Fruit fly (Drosophila melanogaster) whole organism, embryonic: Measurements from ENCODE around the gene Prp3.

Experiments used
- Atf-2 ChIP-seq: fragments of 200-800 bp; sonication (Bioruptor generic); optimal IDR thresholded peaks from 2 replicates; lab custom pipeline; 2016; ENCODE audit warnings: missing biosample characterization, missing genetic modification characterization
- Atf6 ChIP-seq: fragments of 200-800 bp; sonication (Bioruptor generic); IDR thresholded peaks from 2 replicates; pipeline ENCODE4 v1.3.6; 2022; ENCODE audit warnings: missing biosample characterization, missing genetic modification characterization
- CG10209 ChIP-seq: fragments of 200-800 bp; sonication (Bioruptor generic); optimal IDR thresholded peaks from 3 replicates; lab custom pipeline; 2017; ENCODE audit warnings: missing biosample characterization, mild to moderate bottlenecking, missing genetic modification characterization, missing genetic modification reagents
- CG11247 ChIP-seq: fragments of 200-800 bp; sonication (Bioruptor generic); IDR thresholded peaks from 2 replicates; pipeline ENCODE4 v1.3.6; 2022; ENCODE audit warnings: missing biosample characterization, missing genetic modification characterization
- CG12219 ChIP-seq: fragments of 200-800 bp; sonication (Bioruptor generic); optimal IDR thresholded peaks from 3 replicates; lab custom pipeline; 2018; ENCODE audit warnings: missing biosample characterization, mild to moderate bottlenecking, missing genetic modification characterization
- CG12299 ChIP-seq: fragments of 200-800 bp; sonication (Bioruptor generic); optimal IDR thresholded peaks from 2 replicates; lab custom pipeline; 2018; ENCODE audit warnings: missing biosample characterization, mild to moderate bottlenecking, missing genetic modification characterization
- CG1233 ChIP-seq: fragments of 200-800 bp; sonication (Bioruptor generic); optimal IDR thresholded peaks from 4 replicates; lab custom pipeline; 2018; ENCODE audit warnings: missing biosample characterization, mild to moderate bottlenecking, missing genetic modification characterization
- CG13624 ChIP-seq: fragments of 200-800 bp; sonication (Bioruptor generic); optimal IDR thresholded peaks from 2 replicates; lab custom pipeline; 2016; ENCODE audit warnings: missing biosample characterization, missing genetic modification characterization
- CG14667 ChIP-seq: fragments of 200-800 bp; sonication (Bioruptor generic); IDR thresholded peaks from 2 replicates; pipeline ENCODE4 v1.3.6; 2022; ENCODE audit warnings: missing biosample characterization, missing genetic modification characterization
- CG15514 ChIP-seq: fragments of 200-800 bp; sonication (Bioruptor generic); optimal IDR thresholded peaks from 3 replicates; lab custom pipeline; 2017; ENCODE audit warnings: missing biosample characterization, missing genetic modification characterization, mild to moderate bottlenecking, moderate library complexity, missing genetic modification reagents
- CG16813 ChIP-seq: fragments of 200-800 bp; sonication (Bioruptor generic); IDR thresholded peaks from 3 replicates; pipeline ENCODE4 v1.3.6; 2022; ENCODE audit warnings: missing biosample characterization, missing genetic modification characterization; ENCODE audit not compliant: partially characterized antibody
- CG17328 ChIP-seq: fragments of 200-800 bp; sonication (Bioruptor generic); IDR thresholded peaks from 2 replicates; pipeline ENCODE4 v1.3.6; 2022; ENCODE audit warnings: missing biosample characterization, missing genetic modification characterization
- CG17361 ChIP-seq: fragments of 200-800 bp; sonication (Bioruptor generic); IDR thresholded peaks from 3 replicates; pipeline ENCODE4 v1.3.6; 2022; ENCODE audit warnings: missing biosample characterization, missing genetic modification characterization
- CG2129 ChIP-seq: fragments of 200-800 bp; sonication (Bioruptor generic); IDR thresholded peaks from 2 replicates; pipeline ENCODE4 v1.3.6; 2022; ENCODE audit warnings: missing biosample characterization, missing genetic modification characterization; ENCODE audit not compliant: partially characterized antibody
- CG31224 ChIP-seq: fragments of 200-800 bp; sonication (Bioruptor generic); IDR thresholded peaks from 2 replicates; pipeline ENCODE4 v1.3.6; 2022; ENCODE audit warnings: missing biosample characterization, missing genetic modification characterization
- CG34376 ChIP-seq: fragments of 200-800 bp; sonication (Bioruptor generic); optimal IDR thresholded peaks from 2 replicates; lab custom pipeline; 2018; ENCODE audit warnings: missing biosample characterization, mild to moderate bottlenecking, missing genetic modification characterization
- CG6254 ChIP-seq: fragments of 200-800 bp; sonication (Bioruptor generic); optimal IDR thresholded peaks from 3 replicates; lab custom pipeline; 2017; ENCODE audit warnings: mild to moderate bottlenecking, missing biosample characterization, missing genetic modification reagents, missing genetic modification characterization
- CG6791 ChIP-seq: fragments of 200-800 bp; sonication (Bioruptor generic); IDR thresholded peaks from 3 replicates; pipeline ENCODE4 v1.3.6; 2022; ENCODE audit warnings: missing biosample characterization, missing genetic modification characterization; ENCODE audit not compliant: partially characterized antibody
- CG6854 ChIP-seq: fragments of 200-800 bp; sonication (Bioruptor generic); optimal IDR thresholded peaks from 3 replicates; lab custom pipeline; 2017; ENCODE audit warnings: missing biosample characterization, mild to moderate bottlenecking, missing genetic modification characterization
- CG7372 ChIP-seq: fragments of 200-800 bp; sonication (Bioruptor generic); IDR thresholded peaks from 2 replicates; pipeline ENCODE4 v1.3.6; 2022; ENCODE audit warnings: missing biosample characterization, missing genetic modification characterization
- CG8290 ChIP-seq, 3 experiments: fragments of 200-800 bp; sonication (Bioruptor generic); optimal IDR thresholded peaks; 2 replicates each; lab custom pipeline; 2016 to 2019; ENCODE audit warnings: missing biosample characterization in 3 of 3, missing genetic modification characterization in 3 of 3, mild to moderate bottlenecking in 2 of 3, moderate library complexity in 1 of 3
- Deaf1 ChIP-seq: fragments of 200-800 bp; optimal IDR thresholded peaks from 3 replicates; lab custom pipeline; 2019; ENCODE audit warnings: missing biosample characterization, mild to moderate bottlenecking, missing genetic modification characterization, moderate library complexity
- Dek ChIP-seq: fragments of 200-800 bp; sonication (Bioruptor generic); optimal IDR thresholded peaks from 3 replicates; lab custom pipeline; 2019; ENCODE audit warnings: missing biosample characterization, mild to moderate bottlenecking, missing genetic modification characterization, moderate library complexity
- ERR ChIP-seq: fragments of 200-800 bp; sonication (Bioruptor generic); optimal IDR thresholded peaks from 2 replicates; lab custom pipeline; 2016; ENCODE audit warnings: missing biosample characterization, missing genetic modification characterization
- GATAe ChIP-seq: fragments of 200-800 bp; sonication (Bioruptor generic); conservative IDR thresholded peaks from 2 replicates; pipeline ENCODE4 v1.3.6; 2022; ENCODE audit warnings: missing biosample characterization, missing genetic modification characterization
- Hr78 ChIP-seq, 2 experiments: fragments of 200-800 bp in 1 of 2; fragments of >200 bp in 1 of 2; sonication (Bioruptor generic) in 1 of 2; optimal IDR thresholded peaks; 2 replicates each; lab custom pipeline; 2017 to 2019; ENCODE audit warnings: missing biosample characterization in 2 of 2, missing genetic modification characterization in 2 of 2, mild to moderate bottlenecking in 1 of 2, moderate library complexity in 1 of 2
- Jarid2 ChIP-seq: fragments of 200-800 bp; sonication (Bioruptor generic); optimal IDR thresholded peaks from 3 replicates; lab custom pipeline; 2017; ENCODE audit warnings: mild to moderate bottlenecking, missing biosample characterization, missing genetic modification reagents, missing genetic modification characterization
- Kr ChIP-seq: fragments of 200-800 bp; sonication (Bioruptor generic); optimal IDR thresholded peaks from 2 replicates; lab custom pipeline; 2017; ENCODE audit warnings: missing biosample characterization, mild to moderate bottlenecking, missing genetic modification characterization
- MBD-R2 ChIP-seq: fragments of 200-800 bp; sonication (Bioruptor generic); IDR thresholded peaks from 2 replicates; pipeline ENCODE4 v1.3.6; 2022; ENCODE audit warnings: missing biosample characterization, missing genetic modification characterization
- Mad ChIP-seq: fragments of 200-800 bp; sonication (Bioruptor generic); optimal IDR thresholded peaks from 2 replicates; lab custom pipeline; 2016; ENCODE audit warnings: missing biosample characterization, missing genetic modification characterization
- Med ChIP-seq: fragments of 200-800 bp; sonication (Bioruptor generic); peaks from one replicate; lab custom pipeline; 2016; ENCODE audit warnings: missing biosample characterization, missing genetic modification characterization, mild to moderate bottlenecking, inconsistent platforms, moderate library complexity
- NC2β ChIP-seq: fragments of 200-800 bp; sonication (Bioruptor generic); optimal IDR thresholded peaks from 2 replicates; lab custom pipeline; 2016; ENCODE audit warnings: missing biosample characterization, missing genetic modification characterization
- Trl ChIP-seq, 3 experiments: fragments of >200 bp in 2 of 3; fragments of 200-800 bp in 1 of 3; sonication (Bioruptor generic) in 1 of 3; optimal IDR thresholded peaks; 2 replicates in 1 of 3; 3 replicates in 2 of 3; lab custom pipeline; 2016 to 2017; ENCODE audit warnings: missing biosample characterization in 1 of 3, missing genetic modification characterization in 1 of 3
- Usf ChIP-seq: fragments of 200-800 bp; sonication (Bioruptor generic); optimal IDR thresholded peaks from 2 replicates; lab custom pipeline; 2017; ENCODE audit warnings: missing genotype, missing biosample characterization, missing genetic modification characterization
- ash1 ChIP-seq: fragments of 200-800 bp; sonication (Bioruptor generic); optimal IDR thresholded peaks from 2 replicates; lab custom pipeline; 2018; ENCODE audit warnings: missing biosample characterization, mild to moderate bottlenecking, missing genetic modification characterization
- caup ChIP-seq: fragments of 200-800 bp; sonication (Bioruptor generic); optimal IDR thresholded peaks from 3 replicates; lab custom pipeline; 2017; ENCODE audit warnings: missing biosample characterization, mild to moderate bottlenecking, missing genetic modification characterization, moderate library complexity; ENCODE audit not compliant: severe bottlenecking
- cwo ChIP-seq: fragments of 200-800 bp; sonication (Bioruptor generic); optimal IDR thresholded peaks from 3 replicates; lab custom pipeline; 2017; ENCODE audit warnings: missing biosample characterization, missing genetic modification characterization, mild to moderate bottlenecking, moderate library complexity, missing genetic modification reagents
- dysf ChIP-seq: fragments of 200-800 bp; sonication (Bioruptor generic); IDR thresholded peaks from 3 replicates; pipeline ENCODE4 v1.3.6; 2022; ENCODE audit warnings: missing biosample characterization, missing genetic modification characterization
- gro ChIP-seq: fragments of 200-800 bp; sonication (Bioruptor generic); optimal IDR thresholded peaks from 2 replicates; lab custom pipeline; 2016; ENCODE audit warnings: missing biosample characterization, missing genetic modification characterization
- hkb ChIP-seq, 2 experiments: fragments of 200-800 bp in 1 of 2; fragments of >200 bp in 1 of 2; sonication (Bioruptor generic) in 1 of 2; IDR thresholded peaks in 1 of 2; optimal IDR thresholded peaks in 1 of 2; 2 replicates each; pipeline versions ENCODE4 v1.3.6 to Lab custom; 2017 to 2022; ENCODE audit warnings: missing biosample characterization in 1 of 2, missing genetic modification characterization in 1 of 2
- luna ChIP-seq: fragments of 200-800 bp; sonication (Bioruptor generic); optimal IDR thresholded peaks from 2 replicates; lab custom pipeline; 2016; ENCODE audit warnings: missing biosample characterization, missing genetic modification characterization
- nau ChIP-seq: fragments of 200-800 bp; sonication (Bioruptor generic); optimal IDR thresholded peaks from 3 replicates; lab custom pipeline; 2017; ENCODE audit warnings: missing biosample characterization, mild to moderate bottlenecking, missing genetic modification characterization, missing genetic modification reagents
- pan ChIP-seq, 4 experiments: fragments of >200 bp in 3 of 4; fragments of 200-800 bp in 1 of 4; sonication (Bioruptor generic) in 1 of 4; optimal IDR thresholded peaks in 3 of 4; IDR thresholded peaks in 1 of 4; 2 replicates each; pipeline versions ENCODE4 v1.3.6 to Lab custom; 2017 to 2022; ENCODE audit warnings: missing biosample characterization in 2 of 4, missing genetic modification characterization in 2 of 4, mixed read lengths in 1 of 4
- pb ChIP-seq: fragments of 200-800 bp; sonication (Bioruptor generic); optimal IDR thresholded peaks from 3 replicates; lab custom pipeline; 2016; ENCODE audit warnings: missing biosample characterization, missing genetic modification characterization
- rib ChIP-seq: fragments of 200-800 bp; sonication (Bioruptor generic); IDR thresholded peaks from 2 replicates; pipeline ENCODE4 v1.3.6; 2022; ENCODE audit warnings: missing biosample characterization, missing genetic modification characterization
- sna ChIP-seq: fragments of 200-800 bp; sonication (Bioruptor generic); IDR thresholded peaks from 2 replicates; pipeline ENCODE4 v1.3.6; 2022; ENCODE audit warnings: missing biosample characterization, missing genetic modification characterization; ENCODE audit not compliant: partially characterized antibody
- stc ChIP-seq: fragments of 200-800 bp; sonication (Bioruptor generic); IDR thresholded peaks from 2 replicates; pipeline ENCODE4 v1.3.6; 2022; ENCODE audit warnings: missing biosample characterization, missing genetic modification characterization
- zen ChIP-seq: fragments of 200-800 bp; sonication (Bioruptor generic); optimal IDR thresholded peaks from 3 replicates; lab custom pipeline; 2018; ENCODE audit warnings: missing biosample characterization, mild to moderate bottlenecking, missing genetic modification characterization, moderate library complexity

The Prp3 gene

DNA sequence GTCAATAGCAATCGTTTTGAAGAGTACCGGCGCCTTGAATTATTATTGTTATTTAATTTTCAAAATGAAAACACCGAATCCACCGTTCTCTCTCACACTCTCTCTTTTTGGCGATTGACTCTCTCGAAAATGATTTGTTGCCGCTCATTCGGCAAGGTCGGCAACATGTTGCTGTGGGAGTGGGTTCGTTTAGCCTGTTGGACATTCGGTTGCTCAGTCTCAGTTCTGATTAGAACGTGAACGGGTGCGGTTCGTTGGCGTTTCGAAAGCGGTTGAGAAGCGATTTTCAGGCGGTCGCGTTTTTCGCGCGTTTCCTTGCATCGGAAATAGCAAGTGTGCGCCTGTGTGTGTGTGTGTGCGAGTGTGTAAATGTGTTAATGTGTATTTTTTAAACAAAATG lies 28.9 kb downstream of the Prp3 start, which contains the start of gene Ac76E (continued):
- TF ChIP-seq hkb (optimal IDR thresholded peaks at IDR 0.05; lab: Kevin White, UChicago): no peak
- TF ChIP-seq hkb (GFP tag; IDR thresholded peaks at IDR 0.05; lab: Robert Waterston, UW): peak; percentile 36; the same call in 1 of the 2 replicates
- TF ChIP-seq Atf6 (GFP tag; lab: Robert Waterston, UW): peak; percentile 64
- TF ChIP-seq CG17328 (GFP tag; lab: Robert Waterston, UW): no peak
- no peak for TF ChIP-seq Kr (GFP tag; lab: Kevin White, UChicago)
- TF ChIP-seq pan (optimal IDR thresholded peaks at IDR 0.05; lab: Kevin White, UChicago): no peak
- TF ChIP-seq pan (GFP tag; optimal IDR thresholded peaks at IDR 0.05 in 1 of 2, IDR thresholded peaks at IDR 0.05 in 1 of 2): peak in 1 of 2 experiments; percentile 17
- peak; percentile 35 for TF ChIP-seq cwo (GFP tag; lab: Kevin White, UChicago)
- TF ChIP-seq Trl (optimal IDR thresholded peaks at IDR 0.05; lab: Kevin White, UChicago): peak; percentile 67 to 92
- no peak for TF ChIP-seq Trl (GFP tag; optimal IDR thresholded peaks at IDR 0.05; lab: Kevin White, UChicago)
- TF ChIP-seq NC2β (GFP tag; lab: Kevin White, UChicago): no peak
- TF ChIP-seq dysf (GFP tag; lab: Robert Waterston, UW): no peak; the same call in 2 of the 3 replicates
- TF ChIP-seq CG8290 (GFP tag; optimal IDR thresholded peaks at IDR 0.05; lab: Kevin White, UChicago): no peak
- TF ChIP-seq CG8290 (tag; optimal IDR thresholded peaks at IDR 0.05; lab: Kevin White, UChicago): peak in 1 of 2 experiments; percentile 73
- TF ChIP-seq CG6791 (GFP tag; lab: Robert Waterston, UW): no peak
- no peak for TF ChIP-seq CG12219 (GFP tag; lab: Kevin White, UChicago)
- TF ChIP-seq CG34376 (GFP tag; lab: Kevin White, UChicago): peak; percentile 30
- TF ChIP-seq nau (GFP tag; lab: Kevin White, UChicago): peak; percentile 28
- TF ChIP-seq CG10209 (GFP tag; lab: Kevin White, UChicago): no peak
- TF ChIP-seq CG14667 (GFP tag; lab: Robert Waterston, UW): no peak
- no peak for TF ChIP-seq zen
- no peak for TF ChIP-seq Usf
- TF ChIP-seq CG16813 (GFP tag; lab: Robert Waterston, UW): no peak
- TF ChIP-seq CG31224 (GFP tag; lab: Robert Waterston, UW): peak; percentile 18; the same call in 1 of the 2 replicates
- TF ChIP-seq CG6854: peak; percentile 15
- no peak for TF ChIP-seq CG7372 (GFP tag; lab: Robert Waterston, UW)
- peak; percentile 23 for TF ChIP-seq luna
- peak; percentile 87 for TF ChIP-seq Deaf1 (tag; lab: Kevin White, UChicago)
- 0 out of 2 replicates have a peak, but pooled peaks have one; percentile 23 for TF ChIP-seq sna (GFP tag; lab: Robert Waterston, UW)
- peak; percentile 46; the same call in 1 of the 2 replicates for TF ChIP-seq GATAe (GFP tag; lab: Robert Waterston, UW)
- TF ChIP-seq CG1233 (GFP tag; lab: Kevin White, UChicago): no peak
- TF ChIP-seq CG6254 (GFP tag; lab: Kevin White, UChicago): no peak
- peak; percentile 14 for TF ChIP-seq CG13624
- TF ChIP-seq caup (GFP tag; lab: Kevin White, UChicago): peak; percentile 32
- TF ChIP-seq CG17361 (GFP tag; lab: Robert Waterston, UW): no peak
- peak; percentile 81 for TF ChIP-seq Med (GFP tag; lab: Kevin White, UChicago)
- TF ChIP-seq CG2129 (GFP tag; lab: Robert Waterston, UW): no peak
- TF ChIP-seq CG15514 (GFP tag; lab: Kevin White, UChicago): peak; percentile 37
- TF ChIP-seq CG11247 (GFP tag; lab: Robert Waterston, UW): no peak
- TF ChIP-seq Dek (tag; lab: Kevin White, UChicago): no peak
- TF ChIP-seq Mad (GFP tag; lab: Kevin White, UChicago): no peak
- peak; percentile 19; the same call in 1 of the 2 replicates for TF ChIP-seq stc
- no peak for TF ChIP-seq CG12299 (tag; lab: Kevin White, UChicago)
- peak; percentile 92 for TF ChIP-seq Jarid2 (GFP tag; lab: Kevin White, UChicago)
- TF ChIP-seq ash1 (GFP tag; lab: Kevin White, UChicago): no peak
- TF ChIP-seq gro (GFP tag; lab: Kevin White, UChicago): peak; percentile 80
- TF ChIP-seq Atf-2 (GFP tag; lab: Kevin White, UChicago): no peak
- TF ChIP-seq ERR (GFP tag; lab: Kevin White, UChicago): peak; percentile 36
- no peak for TF ChIP-seq MBD-R2 (GFP tag; lab: Robert Waterston, UW)
- peak; percentile 68 for TF ChIP-seq rib (GFP tag; lab: Robert Waterston, UW)
- no peak for TF ChIP-seq Hr78 (GFP tag; optimal IDR thresholded peaks at IDR 0.05; lab: Kevin White, UChicago)
- TF ChIP-seq pb: no peak
